Fruit fly (Drosophila melanogaster): ENCODE measurements around the gene AttD.

AttD gene

dm6 chr3R:17617976-17618308 lies 7.1 kb upstream of the AttD start (continued):
- TF ChIP-seq crc (GFP tag; optimal IDR thresholded peaks at IDR 0.05) (no peak), sens-2 (GFP tag; IDR thresholded peaks at IDR 0.05) (no peak), grau (tag; optimal IDR thresholded peaks at IDR 0.05) (no peak), CG11456 (GFP tag; IDR thresholded peaks at IDR 0.05) (no peak), sima (GFP tag; optimal IDR thresholded peaks at IDR 0.05) (no peak), CG32532 (GFP tag; IDR thresholded peaks at IDR 0.05) (no peak), CG9215 (GFP tag; IDR thresholded peaks at IDR 0.05) (no peak), Scr (GFP tag; IDR thresholded peaks at IDR 0.05; ENCODE audit: partially characterized antibody) (peak; percentile 78), Stat92E (GFP tag; optimal IDR thresholded peaks at IDR 0.05) (no peak), tgo (GFP tag; IDR thresholded peaks at IDR 0.05) (no peak), CHES-1-like (GFP tag; optimal IDR thresholded peaks at IDR 0.05) (no peak), CG7372 (GFP tag; IDR thresholded peaks at IDR 0.05) (no peak), CG13424 (tag; optimal IDR thresholded peaks at IDR 0.05) (no peak), CG15479 (GFP tag; optimal IDR thresholded peaks at IDR 0.05) (no peak), CG11093 (GFP tag; IDR thresholded peaks at IDR 0.05) (no peak), CG8359 (GFP tag; optimal IDR thresholded peaks at IDR 0.05; ENCODE audit: borderline replicate concordance) (no peak), Fer2 (tag; optimal IDR thresholded peaks at IDR 0.05) (no peak), CG32767 (GFP tag; IDR thresholded peaks at IDR 0.05) (no peak), CG9876 (GFP tag; optimal IDR thresholded peaks at IDR 0.05) (no peak), bsh (GFP tag; optimal IDR thresholded peaks at IDR 0.05) (no peak), CG9727 (GFP tag; optimal IDR thresholded peaks at IDR 0.05) (no peak), amos (GFP tag; IDR thresholded peaks at IDR 0.05; ENCODE audit: partially characterized antibody) (peak; percentile 82), Dll (GFP tag; IDR thresholded peaks at IDR 0.05; ENCODE audit: partially characterized antibody) (peak; percentile 73; the same call in 3 of the 4 replicates), pros (GFP tag; optimal IDR thresholded peaks at IDR 0.05) (no peak), kni (GFP tag; optimal IDR thresholded peaks at IDR 0.05) (no peak), kay (GFP tag; optimal IDR thresholded peaks at IDR 0.05) (no peak), CG7786 (GFP tag; optimal IDR thresholded peaks at IDR 0.05) (no peak), Sin3A (optimal IDR thresholded peaks at IDR 0.05) (no peak), HLH54F (GFP tag; optimal IDR thresholded peaks at IDR 0.05) (no peak), Rfx (GFP tag; IDR thresholded peaks at IDR 0.05) (no peak), CG8924 (tag; optimal IDR thresholded peaks at IDR 0.05) (no peak), wor (GFP tag; IDR thresholded peaks at IDR 0.05) (no peak), CG7963 (GFP tag; IDR thresholded peaks at IDR 0.05; ENCODE audit: partially characterized antibody) (peak; percentile 84), Hmr (GFP tag; optimal IDR thresholded peaks at IDR 0.05) (no peak), mam (GFP tag; optimal IDR thresholded peaks at IDR 0.05) (no peak), CG30020 (tag; optimal IDR thresholded peaks at IDR 0.05) (no peak), Fer3 (tag; optimal IDR thresholded peaks at IDR 0.05) (no peak), Lhr (GFP tag; optimal IDR thresholded peaks at IDR 0.05) (no peak), CG17359 (tag; optimal IDR thresholded peaks at IDR 0.05) (no peak), CG5953 (GFP tag; IDR thresholded peaks at IDR 0.05) (no peak), CG12659 (GFP tag; optimal IDR thresholded peaks at IDR 0.05) (no peak), YL-1 (GFP tag; optimal IDR thresholded peaks at IDR 0.05) (no peak), CG3163 (GFP tag; optimal IDR thresholded peaks at IDR 0.05) (no peak), slbo (GFP tag; IDR thresholded peaks at IDR 0.05) (no peak)
